Worm (Caenorhabditis elegans): ENCODE results near the gene Y69A2AR.24.

- TF ChIP-seq him-1 (tag; optimal IDR thresholded peaks at IDR 0.05) (no peak), dao-5 (tag; optimal IDR thresholded peaks at IDR 0.05) (no peak), W03F9.2 (tag; optimal IDR thresholded peaks at IDR 0.05) (no peak)
Measured at ce11 chrIV:2552855-2553254, 11.0 kb downstream of the Y69A2AR.24 start.
